Fruit fly (Drosophila melanogaster): Measurements from ENCODE around the gene CG43255.

DNA sequence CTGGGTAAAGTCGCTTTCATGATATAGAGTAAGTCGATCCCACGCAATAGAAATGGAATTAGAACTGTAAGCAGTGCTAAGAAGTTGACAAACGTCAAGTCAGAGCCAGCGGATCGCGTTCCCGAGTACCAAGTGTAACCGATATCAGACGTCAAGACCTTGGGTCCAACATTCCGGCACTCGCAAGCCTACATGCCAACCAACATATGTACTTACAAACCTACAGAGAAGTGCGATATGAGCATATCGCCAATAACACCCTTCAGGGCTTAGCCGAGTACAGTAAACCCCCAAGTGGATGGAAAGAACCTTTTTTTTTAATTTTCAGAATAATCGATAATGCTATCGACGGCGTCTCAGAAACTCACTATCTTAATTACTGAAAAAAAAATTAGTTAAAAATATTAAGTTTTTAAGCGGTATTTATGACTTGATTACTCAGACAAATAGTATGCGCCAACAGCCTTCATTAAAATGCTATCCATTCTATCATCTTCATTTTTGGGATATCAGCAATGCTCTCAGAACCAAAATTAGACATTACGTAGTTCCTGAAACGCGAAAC, 31.2 kb upstream of the CG43255 start:
- no peak for TF ChIP-seq usp (GFP tag; optimal IDR thresholded peaks at IDR 0.05)
- TF ChIP-seq EcR (GFP tag; optimal IDR thresholded peaks at IDR 0.05): no peak

Data from whole organism.